Fruit fly (Drosophila melanogaster) whole organism, wandering third instar larva: ENCODE data around the gene CG15198.

Experiments used
- CG9705 ChIP-seq: fragments of 200-800 bp; sonication (Bioruptor generic); optimal IDR thresholded peaks from 2 replicates; lab custom pipeline; 2018; ENCODE audit warnings: missing biosample characterization, mild to moderate bottlenecking, missing genetic modification characterization
- Dfd ChIP-seq: fragments of >200 bp; optimal IDR thresholded peaks from 2 replicates; lab custom pipeline; 2017; ENCODE audit warnings: missing biosample characterization, missing genetic modification characterization
- HLH106 ChIP-seq: fragments of 200-800 bp; optimal IDR thresholded peaks from 3 replicates; lab custom pipeline; 2019; ENCODE audit warnings: missing biosample characterization, mild to moderate bottlenecking, missing genetic modification characterization, moderate library complexity
- Rel ChIP-seq, 2 experiments: fragments of 200-800 bp; sonication (Bioruptor generic) in 1 of 2; optimal IDR thresholded peaks; 2 replicates in 1 of 2; 3 replicates in 1 of 2; lab custom pipeline; 2016 to 2019; ENCODE audit warnings: mild to moderate bottlenecking in 2 of 2, missing biosample characterization in 2 of 2, missing genetic modification characterization in 2 of 2, moderate library complexity in 1 of 2
- pan ChIP-seq: fragments of >200 bp; optimal IDR thresholded peaks from 2 replicates; lab custom pipeline; 2017

CG15198 gene

dm6 chrX:11295412-11296006 is 47.5 kb downstream of the CG15198 start:
- TF ChIP-seq Rel (GFP tag; optimal IDR thresholded peaks at IDR 0.05; lab: Kevin White, UChicago) (no peak), Rel (tag; optimal IDR thresholded peaks at IDR 0.05; lab: Kevin White, UChicago) (no peak), CG9705 (GFP tag; lab: Kevin White, UChicago) (no peak), Dfd (GFP tag; lab: Kevin White, UChicago) (peak; percentile 52), HLH106 (no peak), pan (lab: Kevin White, UChicago) (no peak)
